Fruit fly (Drosophila melanogaster) ovary, adult (tissue): ENCODE measurements around the gene CG44006.

Source experiments
- CG17801 ChIP-seq: fragments of 200-800 bp; optimal IDR thresholded peaks from 2 replicates; lab custom pipeline; 2019; ENCODE audit warnings: missing biosample characterization, mild to moderate bottlenecking, missing genetic modification characterization, moderate library complexity; ENCODE audit not compliant: partially characterized antibody

Gene CG44006

DNA sequence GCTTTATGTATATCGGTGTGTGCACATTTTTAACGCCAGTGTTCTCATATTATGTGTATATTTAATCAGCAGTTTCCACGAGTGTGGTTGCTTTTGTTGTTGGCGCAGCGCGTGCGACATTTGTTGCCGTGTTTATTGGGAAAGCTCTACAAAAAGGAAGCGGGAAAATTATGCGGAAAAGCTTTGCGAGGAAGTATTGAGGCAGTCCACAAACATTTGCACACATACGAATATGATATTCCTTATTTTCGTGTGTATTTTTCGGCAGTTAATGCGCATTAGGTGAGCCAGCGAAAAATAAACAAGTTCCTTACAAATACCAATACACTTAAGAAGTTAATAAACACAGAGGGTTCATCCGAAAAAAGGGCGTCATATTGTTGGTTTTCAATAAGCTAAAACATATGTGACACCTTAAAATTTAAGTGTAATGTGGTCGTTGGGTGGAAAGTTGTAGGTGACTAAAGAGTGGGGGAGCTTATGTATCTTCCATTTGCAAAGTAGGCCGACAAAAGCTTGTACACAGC is 39.6 kb downstream of the CG44006 start:
- no peak for TF ChIP-seq CG17801 (GFP tag; lab: Kevin White, UChicago)

dm6 chr3L:18029546-18030300 is 40.2 kb downstream of the CG44006 start:
- no peak for TF ChIP-seq CG17801 (GFP tag; lab: Kevin White, UChicago)

DNA sequence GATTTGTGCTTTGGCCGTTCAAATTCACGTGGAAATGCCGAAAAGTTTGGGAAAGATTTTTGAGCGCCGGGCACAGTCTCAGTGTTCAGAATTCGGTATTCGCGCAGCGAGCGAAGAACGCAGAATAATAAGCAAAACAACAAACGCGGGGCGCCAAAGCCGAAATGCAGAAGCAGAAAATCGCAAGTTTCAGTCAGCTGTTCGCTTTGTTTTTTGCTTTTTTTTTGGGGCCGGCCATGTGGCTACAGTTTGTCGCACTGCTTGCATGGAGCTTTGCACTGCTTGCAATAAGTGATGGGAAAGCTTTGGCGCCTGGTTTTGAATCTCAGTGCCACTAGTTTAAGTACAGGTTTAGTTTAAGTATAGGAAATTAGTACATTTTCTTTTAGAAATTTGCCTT is 44.0 kb downstream of the CG44006 start:
- TF ChIP-seq CG17801 (GFP tag; lab: Kevin White, UChicago) = peak; percentile 73

DNA sequence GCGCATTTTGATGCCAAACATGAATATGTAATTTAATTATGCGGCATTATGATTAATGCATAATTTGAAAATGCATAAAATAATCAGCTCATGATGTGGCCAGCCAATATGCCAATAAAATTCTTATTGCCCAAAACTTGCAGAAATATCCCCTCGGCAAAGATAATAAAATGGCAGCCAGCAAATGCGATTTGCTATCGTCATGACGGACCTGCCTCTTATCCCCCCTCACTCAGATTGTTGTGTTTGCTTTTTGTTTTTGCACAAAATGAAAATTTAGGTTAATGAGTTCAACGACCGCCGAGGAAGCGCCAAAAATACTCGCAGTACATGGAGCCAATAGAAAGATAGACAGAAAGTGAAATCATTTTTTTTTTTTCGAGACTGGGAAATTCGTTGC is 45.4 kb downstream of the CG44006 start:
- no peak for TF ChIP-seq CG17801 (GFP tag; lab: Kevin White, UChicago)

DNA sequence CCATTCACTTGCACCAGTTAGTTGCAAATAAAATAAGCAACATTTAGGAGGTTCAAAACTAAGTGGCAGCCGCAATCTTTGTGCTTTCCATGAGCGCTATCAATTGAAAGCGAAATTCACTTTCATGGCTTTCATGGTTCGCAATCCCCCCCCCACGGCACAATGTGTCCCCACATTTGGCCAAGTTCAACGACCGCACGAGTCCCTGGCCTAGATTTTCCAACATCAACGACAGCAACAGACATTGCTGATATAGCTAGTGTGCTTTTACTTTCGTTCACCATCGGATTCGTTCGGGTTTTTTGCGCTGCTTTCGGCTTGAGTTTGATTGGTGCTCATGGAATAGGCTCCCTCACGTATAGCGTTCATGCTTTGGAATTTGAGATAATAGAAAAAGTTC is 46.3 kb downstream of the CG44006 start:
- no peak for TF ChIP-seq CG17801 (GFP tag; lab: Kevin White, UChicago)

DNA sequence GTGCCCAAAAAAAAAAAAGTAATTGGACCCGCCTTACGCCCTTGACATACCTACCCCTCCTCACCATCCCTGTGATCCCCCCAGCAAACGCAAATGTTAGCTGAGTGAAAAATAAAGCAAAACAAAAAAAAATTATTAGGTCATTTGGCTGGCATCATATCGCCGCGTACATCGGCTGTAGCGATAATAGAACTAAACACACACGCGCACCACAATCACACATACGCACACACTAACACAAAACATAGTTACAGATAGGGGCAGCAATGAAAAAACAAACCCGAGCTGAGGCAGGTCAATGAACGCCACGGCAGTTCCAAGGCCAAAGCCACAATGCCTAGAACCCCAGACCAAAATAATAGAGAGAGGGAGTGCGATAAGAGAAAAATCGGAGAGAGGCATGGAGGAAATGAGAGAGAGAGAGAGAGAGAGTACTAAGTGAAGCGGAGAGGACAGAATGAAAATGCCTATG is 47.4 kb downstream of the CG44006 start:
- no peak for TF ChIP-seq CG17801 (GFP tag; lab: Kevin White, UChicago)

dm6 chr3L:18021886-18022285 is 48.1 kb downstream of the CG44006 start:
- no peak for TF ChIP-seq CG17801 (GFP tag; lab: Kevin White, UChicago)

dm6 chr3L:18020944-18021343 is 49.0 kb downstream of the CG44006 start:
- no peak for TF ChIP-seq CG17801 (GFP tag; lab: Kevin White, UChicago)

dm6 chr3L:18019645-18020509 is 50.1 kb downstream of the CG44006 start:
- peak; percentile 84 for TF ChIP-seq CG17801 (GFP tag; lab: Kevin White, UChicago)

- TF ChIP-seq CG17801 (GFP tag; lab: Kevin White, UChicago) = no peak
Measured at dm6 chr3L:18018988-18019387, 51.0 kb downstream of the CG44006 start.
